Worm (Caenorhabditis elegans): ENCODE data around the gene bra-2.
A peak's percentile ranks its signal among the peaks of the same experiment; 100 is the strongest.

bra-2 gene

DNA sequence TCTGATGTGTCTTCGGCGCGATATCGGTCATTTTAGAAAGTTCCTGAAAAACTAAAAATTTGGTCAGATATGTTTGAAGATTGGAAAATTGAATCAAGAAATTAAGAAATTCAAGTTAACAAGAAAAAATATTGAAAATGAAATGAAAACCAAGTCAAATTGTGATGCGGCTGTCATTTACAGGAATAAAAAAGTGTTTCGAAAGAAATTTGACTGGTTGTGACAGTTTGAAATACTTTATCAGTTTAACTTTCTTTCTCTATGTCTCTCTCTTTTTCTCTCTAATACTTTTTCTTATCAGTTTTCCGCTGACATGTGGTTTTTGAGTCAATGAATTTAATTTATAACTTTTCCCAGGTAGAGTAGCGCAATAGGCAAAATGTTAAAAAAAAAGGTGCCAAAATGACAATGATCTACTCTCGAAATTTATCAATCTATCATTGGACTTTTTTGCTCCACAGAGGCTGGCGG lies 25.0 kb downstream of the bra-2 start, which contains the start of gene fbxa-55:
Gene fbxa-55, minus strand, starts transcription at position 51 of the 471 bp plus-strand sequence.
- TF ChIP-seq hlh-6 (tag; optimal IDR thresholded peaks at IDR 0.05) (no peak), nhr-11 (tag; optimal IDR thresholded peaks at IDR 0.05) (no peak), ama-1 (optimal IDR thresholded peaks at IDR 0.05) (no peak), pqm-1 (tag; optimal IDR thresholded peaks at IDR 0.05) (no peak), C38D4.7 (GFP tag; optimal IDR thresholded peaks at IDR 0.05) (no peak), dve-1 (tag; optimal IDR thresholded peaks at IDR 0.05) (no peak), odd-2 (tag; optimal IDR thresholded peaks at IDR 0.05) (no peak)

DNA sequence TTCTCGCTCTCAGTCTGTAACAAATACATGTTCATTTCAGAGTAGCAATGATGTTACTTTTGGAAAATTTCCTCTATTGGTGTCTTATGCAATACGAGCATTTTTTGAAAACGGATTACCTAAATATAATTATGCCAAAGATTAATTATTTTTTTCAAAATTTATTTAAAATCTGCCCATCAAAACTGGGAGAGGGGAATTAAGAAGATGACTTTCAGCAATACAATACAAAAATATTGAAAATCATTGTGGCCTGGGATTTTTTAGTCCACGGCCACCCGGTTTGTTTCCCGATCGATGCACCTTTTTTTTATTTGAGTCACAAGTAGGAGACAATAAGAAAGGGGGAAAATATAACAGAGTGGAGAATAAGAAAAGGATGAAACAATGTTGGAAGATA lies 26.9 kb downstream of the bra-2 start, which contains the start of gene fbxa-56:
Gene fbxa-56, minus strand, starts transcription at position 101 of the 400 bp plus-strand sequence.
- TF ChIP-seq K09A11.1 (tag; optimal IDR thresholded peaks at IDR 0.05; ENCODE audit: insufficient read depth) (no peak), pqm-1 (tag; optimal IDR thresholded peaks at IDR 0.05) (no peak), ceh-45 (GFP tag; IDR thresholded peaks at IDR 0.05) (no peak), che-1 (tag; optimal IDR thresholded peaks at IDR 0.05) (no peak), tbx-2 (tag; optimal IDR thresholded peaks at IDR 0.05) (no peak), ceh-2 (tag; optimal IDR thresholded peaks at IDR 0.05) (no peak), K02D7.2 (tag; optimal IDR thresholded peaks at IDR 0.05) (no peak), madf-2 (tag; optimal IDR thresholded peaks at IDR 0.05) (no peak), eyg-1 (tag; optimal IDR thresholded peaks at IDR 0.05) (no peak), fkh-10 (GFP tag; optimal IDR thresholded peaks at IDR 0.05) (no peak), C38D4.7 (GFP tag; optimal IDR thresholded peaks at IDR 0.05) (no peak), ceh-31 (tag; optimal IDR thresholded peaks at IDR 0.05) (no peak), nfya-1 (tag; optimal IDR thresholded peaks at IDR 0.05) (no peak), ceh-48 (tag; optimal IDR thresholded peaks at IDR 0.05) (no peak), pros-1 (tag; optimal IDR thresholded peaks at IDR 0.05) (no peak)

DNA sequence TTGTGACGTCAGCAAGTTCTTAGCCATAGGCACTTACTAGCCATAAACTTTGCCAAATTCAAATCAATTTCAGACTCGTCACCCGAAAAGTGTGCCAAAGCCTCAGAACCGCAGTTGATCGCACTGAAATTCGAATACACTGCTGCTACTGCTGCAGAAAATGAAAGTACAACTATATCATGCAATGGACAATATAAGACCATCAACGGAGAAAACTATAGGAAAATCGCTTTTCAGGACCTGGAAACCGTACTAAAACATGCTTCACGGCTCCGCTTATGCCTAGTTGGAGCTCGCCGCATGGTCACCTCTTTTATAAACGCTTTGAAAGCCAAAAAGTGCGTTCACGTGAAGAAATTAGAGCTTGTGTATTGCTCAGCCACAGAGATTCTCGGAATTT lies 27.5 kb downstream of the bra-2 start, which contains the start of gene fbxa-22:
Gene fbxa-22, plus strand, starts transcription at position 301 of the 400 bp plus-strand sequence.
- TF ChIP-seq nfya-1 (tag; optimal IDR thresholded peaks at IDR 0.05) (no peak), fax-1 (tag; optimal IDR thresholded peaks at IDR 0.05) (no peak), lim-6 (tag; optimal IDR thresholded peaks at IDR 0.05) (no peak), tbx-7 (tag; optimal IDR thresholded peaks at IDR 0.05) (no peak), ceh-48 (tag; optimal IDR thresholded peaks at IDR 0.05) (no peak), che-1 (tag; optimal IDR thresholded peaks at IDR 0.05) (no peak), ets-4 (tag; optimal IDR thresholded peaks at IDR 0.05) (no peak), C08G9.2 (tag; optimal IDR thresholded peaks at IDR 0.05) (no peak), madf-2 (tag; optimal IDR thresholded peaks at IDR 0.05) (no peak), ceh-34 (tag; optimal IDR thresholded peaks at IDR 0.05) (no peak), hlh-15 (tag; optimal IDR thresholded peaks at IDR 0.05) (no peak), ceh-24 (tag; optimal IDR thresholded peaks at IDR 0.05) (no peak), hlh-13 (GFP tag; optimal IDR thresholded peaks at IDR 0.05) (no peak), hlh-8 (tag; optimal IDR thresholded peaks at IDR 0.05) (no peak), ttx-3 (tag; optimal IDR thresholded peaks at IDR 0.05) (no peak), T23F11.4 (GFP tag; optimal IDR thresholded peaks at IDR 0.05) (no peak)

DNA sequence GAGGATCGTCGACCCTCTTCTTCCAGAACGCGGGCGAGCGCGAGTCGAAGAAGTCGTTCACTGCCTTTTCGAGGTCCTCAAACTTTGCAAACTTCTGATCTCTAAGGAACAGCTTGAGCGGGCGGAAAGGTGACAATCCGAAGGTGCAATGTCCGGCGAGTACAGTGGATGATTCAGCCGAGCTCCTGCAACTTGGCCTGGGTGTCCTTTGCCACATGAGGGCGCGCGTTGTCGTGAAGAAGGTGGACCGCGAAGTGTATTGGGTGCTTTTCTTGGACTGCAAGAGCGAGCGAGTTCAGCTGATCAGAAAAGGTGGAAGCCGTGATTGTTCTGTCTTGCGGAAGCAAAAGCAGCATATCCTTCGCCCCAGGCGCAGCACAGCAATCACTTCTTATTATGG lies 30.9 kb downstream of the bra-2 start:
- TF ChIP-seq hlh-6 (tag; optimal IDR thresholded peaks at IDR 0.05) (no peak), hlh-15 (tag; optimal IDR thresholded peaks at IDR 0.05) (no peak), unc-55 (GFP tag; optimal IDR thresholded peaks at IDR 0.05) (no peak)

DNA sequence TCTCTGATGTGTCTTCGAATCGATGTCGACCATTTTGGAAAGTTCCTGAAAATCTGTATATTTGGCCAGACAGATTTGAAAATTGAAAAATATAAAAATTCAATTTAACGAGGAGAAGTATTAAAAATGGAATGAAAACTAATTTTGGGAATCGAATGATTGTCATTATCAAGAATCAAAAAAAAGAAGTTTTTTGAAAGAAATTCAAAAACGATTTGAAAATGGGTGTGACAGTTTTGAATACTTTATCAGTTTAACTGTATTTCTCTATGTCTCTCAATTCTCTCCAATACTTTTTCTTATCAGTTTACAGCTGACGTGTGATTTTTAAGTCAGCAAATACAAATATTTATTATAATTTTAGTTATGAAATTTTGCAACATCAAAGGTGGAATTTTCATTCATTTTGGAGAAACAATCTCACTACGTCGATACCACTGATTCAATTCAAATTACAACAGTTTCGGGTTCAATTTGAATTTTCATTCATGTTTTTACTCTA lies 32.4 kb downstream of the bra-2 start, which contains the start of gene fbxa-59:
Gene fbxa-59, minus strand, starts transcription at position 51 of the 502 bp plus-strand sequence.
- TF ChIP-seq elt-2 (tag; optimal IDR thresholded peaks at IDR 0.05) (peak; percentile 16), fkh-10 (GFP tag; optimal IDR thresholded peaks at IDR 0.05) (no peak)

All from whole organism, late embryonic.